Fruit fly (Drosophila melanogaster) Kc167 (cell line): ENCODE results near the gene Raf.

Source experiments
- Myc ChIP-seq: fragments of >200 bp; optimal IDR thresholded peaks from 2 replicates; lab custom pipeline; 2017; ENCODE audit warnings: missing external identifiers
- Sin3A ChIP-seq: fragments of >200 bp; optimal IDR thresholded peaks from 2 replicates; lab custom pipeline; 2018; ENCODE audit warnings: missing external identifiers
- h ChIP-seq: fragments of >200 bp; optimal IDR thresholded peaks from 3 replicates; lab custom pipeline; 2018; ENCODE audit warnings: missing external identifiers
- insv ChIP-seq: fragments of >200 bp; optimal IDR thresholded peaks from 3 replicates; lab custom pipeline; 2018; ENCODE audit warnings: missing external identifiers
- psq ChIP-seq: fragments of >200 bp; optimal IDR thresholded peaks from 2 replicates; lab custom pipeline; 2017; ENCODE audit warnings: missing external identifiers
- ttk ChIP-seq: sonication (Bioruptor generic); optimal IDR thresholded peaks from 2 replicates; lab custom pipeline; 2017; ENCODE audit warnings: missing external identifiers

Gene Raf

DNA sequence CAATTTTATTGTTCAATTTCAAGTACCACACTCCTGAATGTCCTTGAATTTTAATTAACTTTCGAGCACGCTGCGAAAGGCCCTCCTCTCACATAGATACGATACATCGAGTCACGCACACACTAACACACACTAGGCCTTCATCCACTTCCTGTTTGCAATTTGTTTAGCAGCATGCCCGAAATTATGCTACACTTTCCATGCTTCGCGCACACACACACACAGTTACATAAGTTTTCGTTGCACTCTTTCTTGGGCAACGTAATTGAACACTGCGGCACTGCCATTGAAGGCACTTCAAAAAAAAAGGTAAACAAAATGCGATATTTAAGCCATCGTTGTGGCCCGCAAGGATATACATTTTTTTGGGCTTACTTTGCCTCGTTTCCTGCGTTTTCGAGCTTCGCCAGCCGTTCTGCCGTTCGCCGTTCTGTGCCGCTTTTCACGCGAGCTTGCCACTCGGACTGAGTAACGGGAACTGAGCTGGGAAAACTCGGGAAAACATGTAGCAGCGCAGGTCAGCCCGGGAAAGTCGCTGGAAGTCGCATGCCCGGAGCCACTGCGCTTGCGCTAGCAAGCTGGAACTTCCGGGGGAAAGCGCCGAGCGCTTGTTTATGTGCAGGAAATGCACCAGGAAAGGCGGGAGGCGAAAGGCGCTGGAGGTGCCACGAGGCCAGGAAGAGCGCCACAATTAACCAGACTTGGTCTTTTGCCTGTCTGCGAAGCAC, 88.0 kb downstream of the Raf start:
- no peak for TF ChIP-seq ttk (lab: Kevin White, UChicago)
- TF ChIP-seq h (lab: Kevin White, UChicago), result no peak
- no peak for TF ChIP-seq insv (lab: Kevin White, UChicago)
- no peak for TF ChIP-seq Myc (lab: Kevin White, UChicago)
- TF ChIP-seq psq, result no peak
- TF ChIP-seq Sin3A, result no peak

- no peak for TF ChIP-seq ttk (lab: Kevin White, UChicago)
- no peak for TF ChIP-seq psq
- no peak for TF ChIP-seq insv (lab: Kevin White, UChicago)
- no peak for TF ChIP-seq Myc (lab: Kevin White, UChicago)
- no peak for TF ChIP-seq h (lab: Kevin White, UChicago)
- TF ChIP-seq Sin3A, result no peak
Measured at dm6 chrX:2387579-2388362, 92.5 kb downstream of the Raf start, which contains the start of gene PsGEF. PsGEF (minus strand) TSS chrX:2387664.
